Fruit fly (Drosophila melanogaster) whole organism, pupa: ENCODE measurements around the gene CG11050.

ENCODE experiments used
- CG10348 ChIP-seq: fragments of 200-800 bp; sonication (Bioruptor generic); IDR thresholded peaks from 2 replicates; pipeline ENCODE4 v1.3.6; 2022; ENCODE audit warnings: missing biosample characterization, missing genetic modification characterization
- CG12605 ChIP-seq: fragments of 200-800 bp; sonication (Bioruptor generic); IDR thresholded peaks from 2 replicates; pipeline ENCODE4 v1.3.6; 2022; ENCODE audit warnings: missing biosample characterization, missing genetic modification characterization
- CG13204 ChIP-seq: fragments of 200-800 bp; sonication (Bioruptor generic); optimal IDR thresholded peaks from 2 replicates; lab custom pipeline; 2018; ENCODE audit warnings: missing biosample characterization, mild to moderate bottlenecking, missing genetic modification characterization, moderate library complexity
- CG14655 ChIP-seq: fragments of 200-800 bp; sonication (Bioruptor generic); optimal IDR thresholded peaks from 3 replicates; lab custom pipeline; 2017; ENCODE audit warnings: mild to moderate bottlenecking, missing biosample characterization, missing genetic modification reagents, missing genetic modification characterization
- CG15710 ChIP-seq: fragments of 200-800 bp; sonication (Bioruptor generic); optimal IDR thresholded peaks from 2 replicates; lab custom pipeline; 2018; ENCODE audit warnings: missing biosample characterization, mild to moderate bottlenecking, missing genetic modification characterization, moderate library complexity
- CG17806 ChIP-seq: fragments of 200-800 bp; sonication (Bioruptor generic); optimal IDR thresholded peaks from 2 replicates; lab custom pipeline; 2018; ENCODE audit warnings: missing biosample characterization, mild to moderate bottlenecking, missing genetic modification characterization, moderate library complexity
- CG32121 ChIP-seq: fragments of 200-800 bp; sonication (Bioruptor generic); IDR thresholded peaks from 2 replicates; pipeline ENCODE4 v1.3.6; 2022; ENCODE audit warnings: missing biosample characterization, missing genetic modification characterization
- CG34367 ChIP-seq: fragments of 200-800 bp; sonication (Bioruptor generic); optimal IDR thresholded peaks from 2 replicates; lab custom pipeline; 2018; ENCODE audit warnings: missing biosample characterization, mild to moderate bottlenecking, missing genetic modification characterization
- CG4496 ChIP-seq: fragments of 200-800 bp; sonication (Bioruptor generic); IDR thresholded peaks from 3 replicates; pipeline ENCODE4 v1.3.6; 2022; ENCODE audit warnings: missing biosample characterization, missing genetic modification characterization
- CG8159 ChIP-seq: fragments of 200-800 bp; sonication (Bioruptor generic); optimal IDR thresholded peaks from 3 replicates; lab custom pipeline; 2018; ENCODE audit warnings: missing biosample characterization, mild to moderate bottlenecking, missing genetic modification characterization, moderate library complexity
- CG8301 ChIP-seq: fragments of 200-800 bp; sonication (Bioruptor generic); optimal IDR thresholded peaks from 2 replicates; lab custom pipeline; 2018; ENCODE audit warnings: missing biosample characterization, mild to moderate bottlenecking, missing genetic modification characterization
- CG9948 ChIP-seq: fragments of 200-800 bp; sonication (Bioruptor generic); optimal IDR thresholded peaks from 2 replicates; lab custom pipeline; 2018; ENCODE audit warnings: missing biosample characterization, mild to moderate bottlenecking, missing genetic modification characterization, moderate library complexity
- D1 ChIP-seq: fragments of 200-800 bp; sonication (Bioruptor generic); optimal IDR thresholded peaks from 2 replicates; lab custom pipeline; 2018; ENCODE audit warnings: missing biosample characterization, mild to moderate bottlenecking, missing genetic modification characterization, moderate library complexity
- EcR ChIP-seq: fragments of 200-800 bp; sonication (Bioruptor generic); optimal IDR thresholded peaks from 3 replicates; lab custom pipeline; 2019; ENCODE audit warnings: missing biosample characterization, missing genetic modification characterization, mild to moderate bottlenecking, moderate library complexity, missing genetic modification reagents
- Ets98B ChIP-seq: fragments of 200-800 bp; sonication (Bioruptor generic); IDR thresholded peaks from 2 replicates; pipeline ENCODE4 v1.3.6; 2022; ENCODE audit warnings: missing biosample characterization, missing genetic modification characterization
- Pif1A ChIP-seq: fragments of 200-800 bp; sonication (Bioruptor generic); optimal IDR thresholded peaks from 3 replicates; lab custom pipeline; 2016; ENCODE audit warnings: missing biosample characterization, missing genetic modification characterization
- Pif1B ChIP-seq: fragments of 200-800 bp; sonication (Bioruptor generic); optimal IDR thresholded peaks from 3 replicates; lab custom pipeline; 2016; ENCODE audit warnings: missing biosample characterization, missing genetic modification characterization
- Snoo ChIP-seq: fragments of 200-800 bp; sonication (Bioruptor generic); optimal IDR thresholded peaks from 3 replicates; lab custom pipeline; 2017; ENCODE audit warnings: missing biosample characterization, mild to moderate bottlenecking, missing genetic modification characterization, inconsistent platforms
- fd96Ca ChIP-seq: fragments of 200-800 bp; sonication (Bioruptor generic); IDR thresholded peaks from 3 replicates; pipeline ENCODE4 v1.3.6; 2022; ENCODE audit warnings: missing biosample characterization, missing genetic modification characterization
- gl ChIP-seq: fragments of 200-800 bp; sonication (Bioruptor generic); optimal IDR thresholded peaks from 2 replicates; lab custom pipeline; 2018; ENCODE audit warnings: missing biosample characterization, mild to moderate bottlenecking, missing genetic modification characterization
- rn ChIP-seq: fragments of 200-800 bp; sonication (Bioruptor generic); IDR thresholded peaks from 2 replicates; pipeline ENCODE4 v1.3.6; 2022; ENCODE audit warnings: missing biosample characterization, missing genetic modification characterization

CG11050 gene

dm6 chr2L:6579045-6579444 lies 31.8 kb upstream of the CG11050 start:
- no peak for TF ChIP-seq Ets98B (GFP tag; lab: Robert Waterston, UW)

dm6 chr2L:6584346-6584745 lies 26.5 kb upstream of the CG11050 start:
- TF ChIP-seq gl (tag; lab: Kevin White, UChicago) = no peak
- no peak for TF ChIP-seq CG15710 (tag; lab: Kevin White, UChicago)
- no peak for TF ChIP-seq CG8159 (tag; lab: Kevin White, UChicago)
- no peak for TF ChIP-seq rn (GFP tag; lab: Robert Waterston, UW)
- TF ChIP-seq Pif1A (GFP tag; lab: Kevin White, UChicago) = no peak
- no peak for TF ChIP-seq Pif1B (GFP tag; lab: Kevin White, UChicago)
- no peak for TF ChIP-seq Snoo
- no peak for TF ChIP-seq D1
- no peak for TF ChIP-seq CG17806 (tag; lab: Kevin White, UChicago)
- no peak for TF ChIP-seq CG32121 (GFP tag; lab: Robert Waterston, UW)

DNA sequence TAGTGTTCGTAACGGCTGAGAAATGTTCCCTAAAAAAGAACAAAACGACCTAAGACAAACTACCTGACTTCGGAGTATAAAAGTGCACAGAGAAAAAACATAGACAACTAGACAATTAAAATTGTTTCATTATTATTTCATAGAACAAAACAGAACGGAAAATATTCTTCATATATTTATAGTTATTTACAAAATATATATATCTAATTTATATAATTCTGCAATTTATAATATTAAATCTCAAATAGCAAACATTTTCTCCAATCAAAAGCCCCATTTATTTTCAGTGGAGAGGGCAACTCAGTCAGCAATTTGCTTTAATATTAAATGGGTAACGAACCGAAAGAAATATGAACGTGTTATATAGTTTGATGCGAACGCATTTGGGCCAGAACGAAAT lies 15.8 kb upstream of the CG11050 start:
- TF ChIP-seq CG12605 (GFP tag; lab: Robert Waterston, UW) (no peak), CG15710 (tag; lab: Kevin White, UChicago) (no peak), CG32121 (GFP tag; lab: Robert Waterston, UW) (no peak), D1 (no peak), fd96Ca (GFP tag; lab: Robert Waterston, UW) (no peak), CG8159 (tag; lab: Kevin White, UChicago) (no peak), CG9948 (tag; lab: Kevin White, UChicago) (no peak), CG17806 (tag; lab: Kevin White, UChicago) (no peak), EcR (GFP tag; lab: Kevin White, UChicago) (no peak), gl (tag; lab: Kevin White, UChicago) (no peak), rn (GFP tag; lab: Robert Waterston, UW) (no peak), Pif1B (GFP tag; lab: Kevin White, UChicago) (no peak), Snoo (no peak), CG13204 (no peak), Pif1A (GFP tag; lab: Kevin White, UChicago) (no peak), Ets98B (GFP tag; lab: Robert Waterston, UW) (no peak), CG8301 (no peak), CG34367 (tag; lab: Kevin White, UChicago) (no peak), CG14655 (GFP tag; lab: Kevin White, UChicago) (no peak), CG4496 (no peak)

DNA sequence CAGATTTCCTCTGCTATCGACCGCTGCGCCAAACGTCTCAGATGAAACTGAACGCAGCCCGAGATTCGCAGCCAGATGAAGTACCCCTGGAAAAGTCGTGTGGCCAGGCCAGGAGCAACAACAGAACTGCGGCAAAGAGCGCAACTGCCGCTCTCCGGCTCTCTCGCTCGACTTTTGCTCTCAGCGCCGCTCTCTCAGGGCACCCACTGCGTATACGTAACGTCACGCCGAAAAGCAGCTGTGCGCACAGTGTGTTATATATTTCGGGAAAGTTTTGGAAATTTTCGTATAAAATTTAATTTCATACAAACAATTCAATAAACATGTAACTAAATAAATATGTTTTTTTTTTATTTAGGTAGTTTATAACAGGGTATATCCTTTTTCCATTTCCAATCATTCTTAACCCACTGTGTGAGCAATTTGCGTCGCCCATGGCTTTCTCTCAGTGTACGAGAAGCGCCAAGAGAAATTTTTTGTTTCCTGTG lies 9.7 kb upstream of the CG11050 start, which contains the start of gene Dpp10:
Gene Dpp10, minus strand, starts transcription at position 51 of the 488 bp plus-strand sequence.
- no peak for TF ChIP-seq gl (tag; lab: Kevin White, UChicago)
- 0 out of 2 replicates have a peak, but pooled peaks have one; percentile 17 for TF ChIP-seq rn (GFP tag; lab: Robert Waterston, UW)
- TF ChIP-seq CG34367 (tag; lab: Kevin White, UChicago) = peak; percentile 56
- peak; percentile 89 for TF ChIP-seq Ets98B (GFP tag; lab: Robert Waterston, UW)
- no peak for TF ChIP-seq CG9948 (tag; lab: Kevin White, UChicago)
- peak; percentile 86 for TF ChIP-seq fd96Ca (GFP tag; lab: Robert Waterston, UW)
- TF ChIP-seq CG32121 (GFP tag; lab: Robert Waterston, UW) = peak; percentile 88
- TF ChIP-seq CG4496 = peak; percentile 90
- TF ChIP-seq CG8159 (tag; lab: Kevin White, UChicago) = peak; percentile 78
- peak; percentile 2 for TF ChIP-seq D1
- peak; percentile 58 for TF ChIP-seq Snoo
- TF ChIP-seq CG14655 (GFP tag; lab: Kevin White, UChicago) = peak; percentile 73
- peak; percentile 79 for TF ChIP-seq CG12605 (GFP tag; lab: Robert Waterston, UW)
- no peak for TF ChIP-seq EcR (GFP tag; lab: Kevin White, UChicago)
- peak; percentile 72 for TF ChIP-seq CG15710 (tag; lab: Kevin White, UChicago)
- TF ChIP-seq Pif1A (GFP tag; lab: Kevin White, UChicago) = peak; percentile 78
- peak; percentile 66 for TF ChIP-seq CG8301
- TF ChIP-seq CG10348 (GFP tag; lab: Robert Waterston, UW) = peak; percentile 72
- no peak for TF ChIP-seq CG17806 (tag; lab: Kevin White, UChicago)
- no peak for TF ChIP-seq CG13204
- TF ChIP-seq Pif1B (GFP tag; lab: Kevin White, UChicago) = peak; percentile 55

DNA sequence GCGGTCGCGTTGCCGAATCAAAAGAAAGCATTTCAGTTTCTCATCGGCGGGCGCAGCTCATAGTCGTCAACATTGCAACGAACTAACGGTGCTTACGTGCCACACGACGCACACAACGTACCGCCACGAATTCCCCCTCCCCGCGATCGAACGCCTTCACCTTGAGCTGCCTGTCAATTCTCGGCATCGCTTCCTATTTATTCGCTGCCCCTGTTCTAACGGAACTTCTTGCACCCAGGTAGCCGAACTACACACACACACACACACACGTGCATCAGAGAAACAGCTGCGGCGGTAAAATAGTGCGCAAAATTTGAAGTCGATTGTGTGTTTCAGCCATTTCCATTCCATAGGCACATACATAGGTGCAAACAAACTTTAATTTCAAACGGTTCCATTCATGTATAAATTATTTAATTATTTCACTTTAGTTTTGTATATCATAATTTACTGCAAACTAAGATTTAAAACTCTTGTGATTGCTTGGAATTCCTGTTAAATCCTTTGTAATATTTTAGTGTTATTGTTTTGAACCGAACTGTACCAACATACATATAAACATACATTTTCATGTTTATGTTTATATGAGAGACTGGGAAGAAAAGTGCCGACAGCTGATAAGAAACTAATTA lies 679 bp downstream of the CG11050 start:
- TF ChIP-seq Snoo (no peak), CG8301 (peak; percentile 13), CG9948 (tag; lab: Kevin White, UChicago) (no peak), CG14655 (GFP tag; lab: Kevin White, UChicago) (peak; percentile 12), fd96Ca (GFP tag; lab: Robert Waterston, UW) (0 out of 3 replicates have a peak, but pooled peaks have one; percentile 12), CG8159 (tag; lab: Kevin White, UChicago) (no peak), CG13204 (no peak), CG32121 (GFP tag; lab: Robert Waterston, UW) (no peak)

- peak; percentile 100 for TF ChIP-seq CG15710 (tag; lab: Kevin White, UChicago)
- TF ChIP-seq CG14655 (GFP tag; lab: Kevin White, UChicago) = peak; percentile 100
- peak; percentile 100 for TF ChIP-seq fd96Ca (GFP tag; lab: Robert Waterston, UW)
- peak; percentile 100 for TF ChIP-seq rn (GFP tag; lab: Robert Waterston, UW)
- peak; percentile 100 for TF ChIP-seq Snoo
- peak; percentile 100 for TF ChIP-seq CG10348 (GFP tag; lab: Robert Waterston, UW)
- peak; percentile 100 for TF ChIP-seq CG17806 (tag; lab: Kevin White, UChicago)
- peak; percentile 100 for TF ChIP-seq CG32121 (GFP tag; lab: Robert Waterston, UW)
- peak; percentile 100 for TF ChIP-seq CG13204
- TF ChIP-seq Ets98B (GFP tag; lab: Robert Waterston, UW) = peak; percentile 100
- TF ChIP-seq EcR (GFP tag; lab: Kevin White, UChicago) = peak; percentile 87
- peak; percentile 100 for TF ChIP-seq D1
- peak; percentile 100 for TF ChIP-seq CG8301
- peak; percentile 100 for TF ChIP-seq gl (tag; lab: Kevin White, UChicago)
- TF ChIP-seq CG8159 (tag; lab: Kevin White, UChicago) = peak; percentile 100
- peak; percentile 100 for TF ChIP-seq CG34367 (tag; lab: Kevin White, UChicago)
- peak; percentile 100 for TF ChIP-seq Pif1B (GFP tag; lab: Kevin White, UChicago)
- peak; percentile 100 for TF ChIP-seq CG12605 (GFP tag; lab: Robert Waterston, UW)
- peak; percentile 100 for TF ChIP-seq CG4496
- peak; percentile 100 for TF ChIP-seq Pif1A (GFP tag; lab: Kevin White, UChicago)
- TF ChIP-seq CG9948 (tag; lab: Kevin White, UChicago) = peak; percentile 100
Observed at dm6 chr2L:6612477-6613004, 1.7 kb downstream of the CG11050 start.
